Worm (Caenorhabditis elegans): ENCODE measurements around the gene eps-8.

Gene eps-8

ce11 chrIV:14874926-14875570 is 4.2 kb upstream of the eps-8 start (continued):
- peak; percentile 35 for TF ChIP-seq jun-1 (tag; optimal IDR thresholded peaks at IDR 0.05)
- no peak for TF ChIP-seq aha-1 (tag; optimal IDR thresholded peaks at IDR 0.05)
- TF ChIP-seq fkh-10 (GFP tag; optimal IDR thresholded peaks at IDR 0.05), result no peak
- TF ChIP-seq fos-1 (tag; optimal IDR thresholded peaks at IDR 0.05), result peak; percentile 2
- TF ChIP-seq mab-9 (GFP tag; IDR thresholded peaks at IDR 0.05), result no peak
- TF ChIP-seq pag-3 (tag; optimal IDR thresholded peaks at IDR 0.05; ENCODE audit: borderline replicate concordance, insufficient read depth), result no peak
- no peak for TF ChIP-seq ces-1 (GFP tag; optimal IDR thresholded peaks at IDR 0.05)
- peak; percentile 20 to 56 for TF ChIP-seq lin-35 (GFP tag; optimal IDR thresholded peaks at IDR 0.05)
- TF ChIP-seq hlh-17 (GFP tag; optimal IDR thresholded peaks at IDR 0.05; ENCODE audit: borderline replicate concordance), result no peak
- no peak for TF ChIP-seq sox-4 (tag; optimal IDR thresholded peaks at IDR 0.05)
- no peak for TF ChIP-seq tlp-1 (tag; optimal IDR thresholded peaks at IDR 0.05)
- no peak for TF ChIP-seq lin-15B (tag; optimal IDR thresholded peaks at IDR 0.05)
- no peak for TF ChIP-seq unc-30 (tag; optimal IDR thresholded peaks at IDR 0.05)
- TF ChIP-seq egl-27 (tag; optimal IDR thresholded peaks at IDR 0.05), result peak in 1 of 2 experiments; percentile 47
- TF ChIP-seq ztf-4 (tag; optimal IDR thresholded peaks at IDR 0.05), result no peak
- TF ChIP-seq pqm-1 (tag; optimal IDR thresholded peaks at IDR 0.05), result no peak
- no peak for TF ChIP-seq hpl-2 (GFP tag; optimal IDR thresholded peaks at IDR 0.05)
- no peak for TF ChIP-seq nhr-12 (tag; optimal IDR thresholded peaks at IDR 0.05)
- peak in 1 of 2 experiments; percentile 77 for TF ChIP-seq mdl-1 (tag; optimal IDR thresholded peaks at IDR 0.05)
- TF ChIP-seq ztf-11 (tag; optimal IDR thresholded peaks at IDR 0.05), result no peak
- TF ChIP-seq egl-13 (tag; optimal IDR thresholded peaks at IDR 0.05), result no peak
- TF ChIP-seq elt-3 (tag; optimal IDR thresholded peaks at IDR 0.05), result peak in 2 of 6 experiments; percentile 1 to 52
- no peak for TF ChIP-seq nhr-47 (tag; optimal IDR thresholded peaks at IDR 0.05)
- no peak for TF ChIP-seq aly-2 (tag; optimal IDR thresholded peaks at IDR 0.05)
- TF ChIP-seq tbx-2 (tag; optimal IDR thresholded peaks at IDR 0.05), result peak; percentile 52
- TF ChIP-seq grh-1 (GFP tag; IDR thresholded peaks at IDR 0.05), result no peak
- no peak for TF ChIP-seq mef-2 (tag; optimal IDR thresholded peaks at IDR 0.05)
- no peak for TF ChIP-seq skn-1 (tag; optimal IDR thresholded peaks at IDR 0.05)
- TF ChIP-seq F16B12.6 (tag; optimal IDR thresholded peaks at IDR 0.05), result no peak
- no peak for TF ChIP-seq unc-98 (GFP tag; IDR thresholded peaks at IDR 0.05)
- TF ChIP-seq zip-4 (GFP tag; optimal IDR thresholded peaks at IDR 0.05), result no peak
- TF ChIP-seq pax-3 (tag; optimal IDR thresholded peaks at IDR 0.05), result no peak
- no peak for TF ChIP-seq fkh-4 (tag; optimal IDR thresholded peaks at IDR 0.05; ENCODE audit: borderline replicate concordance)
- peak; percentile 87 for TF ChIP-seq elt-2 (tag; optimal IDR thresholded peaks at IDR 0.05)

- TF ChIP-seq elt-3 (tag; optimal IDR thresholded peaks at IDR 0.05) (peak in 1 of 6 experiments; percentile 10), lin-14 (GFP tag; optimal IDR thresholded peaks at IDR 0.05) (peak; percentile 62), dpl-1 (GFP tag; optimal IDR thresholded peaks at IDR 0.05) (peak in 1 of 3 experiments; percentile 10), nhr-85 (tag) (peak; percentile 69), vab-15 (tag; optimal IDR thresholded peaks at IDR 0.05) (no peak), mep-1 (tag; optimal IDR thresholded peaks at IDR 0.05) (peak; percentile 56), mdl-1 (tag; optimal IDR thresholded peaks at IDR 0.05) (peak in 1 of 2 experiments; percentile 2), blmp-1 (tag; optimal IDR thresholded peaks at IDR 0.05) (peak; percentile 87), snu-23 (GFP tag; optimal IDR thresholded peaks at IDR 0.05) (peak; percentile 27), nhr-71 (tag; optimal IDR thresholded peaks at IDR 0.05) (peak; percentile 11), efl-1 (optimal IDR thresholded peaks at IDR 0.05) (no peak), efl-1 (GFP tag; optimal IDR thresholded peaks at IDR 0.05 in 1 of 2) (peak in 1 of 2 experiments; percentile 49), nhr-77 (tag; optimal IDR thresholded peaks at IDR 0.05) (no peak), grh-1 (GFP tag; IDR thresholded peaks at IDR 0.05) (peak; percentile 50; the same call in 1 of the 2 replicates), rnt-1 (tag; optimal IDR thresholded peaks at IDR 0.05) (no peak)
These were observed 2.7 kb upstream of the eps-8 start for ce11 chrIV:14876632-14877031.

Measured in whole organism, L1 larva.